Worm (Caenorhabditis elegans) whole organism, mixed stage, embryonic: ENCODE measurements around the gene his-38.
A peak's percentile ranks its signal among the peaks of the same experiment; 100 is the strongest.

Source experiments
- M03D4.4 ChIP-seq: sonication (generic microtip); optimal IDR thresholded peaks from 2 replicates; lab custom pipeline; 2017; ENCODE audit warnings: mild to moderate bottlenecking, missing genetic modification characterization, missing compliant biosample characterization
- bed-3 ChIP-seq: fragments of 200-800 bp; sonication (Bioruptor generic); optimal IDR thresholded peaks from 3 replicates; lab custom pipeline; 2018; ENCODE audit warnings: mild to moderate bottlenecking, missing genetic modification characterization, moderate library complexity, missing compliant biosample characterization
- blmp-1 ChIP-seq: fragments of 150-350 bp; optimal IDR thresholded peaks from 2 replicates; lab custom pipeline; 2014; ENCODE audit warnings: missing biosample characterization, missing genetic modification characterization
- ceh-83 ChIP-seq: fragments of 200-800 bp; sonication (Bioruptor generic); optimal IDR thresholded peaks from 2 replicates; lab custom pipeline; 2018; ENCODE audit warnings: mild to moderate bottlenecking, missing genetic modification characterization, missing compliant biosample characterization
- ces-1 ChIP-seq: fragments of 150-350 bp; optimal IDR thresholded peaks from 2 replicates; lab custom pipeline; 2014; ENCODE audit warnings: missing biosample characterization, missing genetic modification reagents, missing genetic modification characterization
- drap-1 ChIP-seq: fragments of 200-800 bp; sonication (Bioruptor generic); optimal IDR thresholded peaks from 3 replicates; lab custom pipeline; 2018; ENCODE audit warnings: mild to moderate bottlenecking, missing genetic modification characterization, missing compliant biosample characterization
- elt-3 ChIP-seq: fragments of 150-350 bp; optimal IDR thresholded peaks from 2 replicates; lab custom pipeline; 2014; ENCODE audit warnings: missing biosample characterization, missing genetic modification characterization
- ham-2 ChIP-seq: fragments of 200-800 bp; sonication (Bioruptor generic); optimal IDR thresholded peaks from 2 replicates; lab custom pipeline; 2018; ENCODE audit warnings: mild to moderate bottlenecking, missing genetic modification characterization, missing compliant biosample characterization
- hlh-1 ChIP-seq: fragments of 150-350 bp; optimal IDR thresholded peaks from 2 replicates; lab custom pipeline; 2014; ENCODE audit warnings: missing biosample characterization, missing genetic modification reagents, missing genetic modification characterization
- lin-13 ChIP-seq: fragments of 150-350 bp; optimal IDR thresholded peaks from 2 replicates; lab custom pipeline; 2014; ENCODE audit warnings: missing biosample characterization, missing genetic modification characterization
- lin-32 ChIP-seq: fragments of 200-800 bp; sonication (Bioruptor generic); optimal IDR thresholded peaks from 2 replicates; lab custom pipeline; 2018; ENCODE audit warnings: mild to moderate bottlenecking, missing genetic modification characterization, missing compliant biosample characterization
- lsy-2 ChIP-seq: fragments of 150-350 bp; optimal IDR thresholded peaks from 2 replicates; lab custom pipeline; 2014; ENCODE audit warnings: missing biosample characterization, missing genetic modification characterization
- mab-5 ChIP-seq: fragments of 150-350 bp; optimal IDR thresholded peaks from 2 replicates; lab custom pipeline; 2014; ENCODE audit warnings: missing biosample characterization, missing genetic modification characterization
- mep-1 ChIP-seq: fragments of 150-350 bp; optimal IDR thresholded peaks from 2 replicates; lab custom pipeline; 2017; ENCODE audit warnings: missing biosample characterization, missing genetic modification reagents, missing genetic modification characterization, inconsistent platforms
- mls-2 ChIP-seq: sonication (generic microtip); optimal IDR thresholded peaks from 2 replicates; lab custom pipeline; 2016; ENCODE audit warnings: mild to moderate bottlenecking, missing genetic modification characterization, moderate library complexity, missing compliant biosample characterization
- nhr-12 ChIP-seq: fragments of 150-350 bp; optimal IDR thresholded peaks from 2 replicates; lab custom pipeline; 2014; ENCODE audit warnings: missing biosample characterization, missing genetic modification characterization
- nhr-2 ChIP-seq: fragments of 150-350 bp; optimal IDR thresholded peaks from 2 replicates; lab custom pipeline; 2014; ENCODE audit warnings: missing biosample characterization, missing genetic modification characterization
- nhr-28 ChIP-seq: fragments of 150-350 bp; optimal IDR thresholded peaks from 2 replicates; lab custom pipeline; 2014; ENCODE audit warnings: missing biosample characterization, missing genetic modification characterization
- pha-4 ChIP-seq: fragments of 150-350 bp; optimal IDR thresholded peaks from 2 replicates; lab custom pipeline; 2018; ENCODE audit warnings: missing biosample characterization, missing genetic modification reagents, missing genetic modification characterization
- sem-2 ChIP-seq: fragments of 200-800 bp; sonication (Bioruptor generic); optimal IDR thresholded peaks from 2 replicates; lab custom pipeline; 2018; ENCODE audit warnings: mild to moderate bottlenecking, missing genetic modification characterization, missing compliant biosample characterization
- sptf-1 ChIP-seq: sonication (generic microtip); optimal IDR thresholded peaks from 2 replicates; lab custom pipeline; 2017; ENCODE audit warnings: mild to moderate bottlenecking, missing genetic modification characterization, moderate library complexity, missing compliant biosample characterization
- unc-120 ChIP-seq: sonication (generic microtip); optimal IDR thresholded peaks from 2 replicates; lab custom pipeline; 2017; ENCODE audit warnings: missing genetic modification characterization, missing compliant biosample characterization; ENCODE audit not compliant: poor library complexity, severe bottlenecking
- unc-39 ChIP-seq: fragments of 150-350 bp; optimal IDR thresholded peaks from 2 replicates; lab custom pipeline; 2014; ENCODE audit warnings: missing biosample characterization, missing genetic modification characterization
- unc-62 ChIP-seq: fragments of 150-350 bp; optimal IDR thresholded peaks from 2 replicates; lab custom pipeline; 2014; ENCODE audit warnings: missing biosample characterization, missing genetic modification reagents, missing genetic modification characterization
- zip-8 ChIP-seq: fragments of 150-350 bp; optimal IDR thresholded peaks from 2 replicates; lab custom pipeline; 2014; ENCODE audit warnings: missing biosample characterization, missing genetic modification characterization
- ztf-11 ChIP-seq: fragments of 150-350 bp; optimal IDR thresholded peaks from 2 replicates; lab custom pipeline; 2014; ENCODE audit warnings: missing biosample characterization, missing genetic modification characterization

The his-38 gene

DNA sequence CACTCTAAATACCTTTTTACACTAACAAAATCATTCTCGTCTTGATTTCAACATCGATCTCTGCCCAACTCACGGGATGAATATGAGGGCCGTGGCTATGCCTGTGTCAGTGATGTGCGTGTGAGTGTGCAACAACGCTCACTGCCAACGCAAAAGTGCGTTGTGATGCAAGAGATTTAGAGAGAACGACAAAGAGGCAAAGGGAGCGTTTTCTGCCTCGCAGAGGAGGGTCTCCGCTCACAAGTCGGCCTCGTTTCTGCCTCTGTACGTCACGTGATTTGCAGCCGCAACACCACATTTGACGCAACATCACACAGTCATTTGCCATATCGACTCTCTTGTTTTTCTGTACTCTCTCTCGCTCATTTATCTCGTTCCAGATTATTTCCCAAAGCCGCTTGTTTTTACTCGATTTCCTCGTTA is 24.6 kb upstream of the his-38 start, which contains the start of gene epg-7 (continued):
- TF ChIP-seq lin-32 (GFP tag; lab: Kevin White, UChicago) (peak; percentile 35), nhr-28 (tag; lab: Kevin White, UChicago) (no peak), mep-1 (tag; lab: Kevin White, UChicago) (peak; percentile 84), mab-5 (tag; lab: Kevin White, UChicago) (no peak), ceh-83 (GFP tag; lab: Kevin White, UChicago) (no peak), unc-120 (tag; lab: Kevin White, UChicago) (peak; percentile 93), unc-39 (no peak), M03D4.4 (tag; lab: Kevin White, UChicago) (no peak), bed-3 (GFP tag; lab: Kevin White, UChicago) (no peak), nhr-2 (tag; lab: Kevin White, UChicago) (peak; percentile 49)

ce11 chrX:7330685-7331196 is 21.1 kb upstream of the his-38 start, which contains the start of gene ttr-30:
ttr-30 (plus strand) TSS chrX:7330949.
- TF ChIP-seq mab-5 (tag; lab: Kevin White, UChicago) (no peak), mls-2 (tag; lab: Kevin White, UChicago) (no peak), zip-8 (tag; lab: Kevin White, UChicago) (no peak), lsy-2 (tag; lab: Kevin White, UChicago) (no peak), sem-2 (GFP tag; lab: Kevin White, UChicago) (no peak), pha-4 (tag; lab: Kevin White, UChicago) (no peak), lin-32 (GFP tag; lab: Kevin White, UChicago) (no peak), bed-3 (GFP tag; lab: Kevin White, UChicago) (no peak), ham-2 (GFP tag; lab: Kevin White, UChicago) (no peak), blmp-1 (no peak), elt-3 (tag; lab: Kevin White, UChicago) (no peak), ces-1 (GFP tag; lab: Kevin White, UChicago) (no peak), hlh-1 (tag; lab: Kevin White, UChicago) (no peak), drap-1 (GFP tag; lab: Kevin White, UChicago) (no peak), unc-39 (no peak)

- no peak for TF ChIP-seq lin-13 (tag; lab: Kevin White, UChicago)
- TF ChIP-seq unc-62: peak; percentile 23
- no peak for TF ChIP-seq ceh-83 (GFP tag; lab: Kevin White, UChicago)
- no peak for TF ChIP-seq sptf-1 (tag; lab: Kevin White, UChicago)
- TF ChIP-seq zip-8 (tag; lab: Kevin White, UChicago): no peak
- TF ChIP-seq ztf-11 (tag; lab: Kevin White, UChicago): no peak
- no peak for TF ChIP-seq nhr-28 (tag; lab: Kevin White, UChicago)
Observed at ce11 chrX:7329601-7330000, 19.9 kb upstream of the his-38 start, which contains the start of gene ttr-59. ttr-59 (plus strand) TSS chrX:7329818.

DNA sequence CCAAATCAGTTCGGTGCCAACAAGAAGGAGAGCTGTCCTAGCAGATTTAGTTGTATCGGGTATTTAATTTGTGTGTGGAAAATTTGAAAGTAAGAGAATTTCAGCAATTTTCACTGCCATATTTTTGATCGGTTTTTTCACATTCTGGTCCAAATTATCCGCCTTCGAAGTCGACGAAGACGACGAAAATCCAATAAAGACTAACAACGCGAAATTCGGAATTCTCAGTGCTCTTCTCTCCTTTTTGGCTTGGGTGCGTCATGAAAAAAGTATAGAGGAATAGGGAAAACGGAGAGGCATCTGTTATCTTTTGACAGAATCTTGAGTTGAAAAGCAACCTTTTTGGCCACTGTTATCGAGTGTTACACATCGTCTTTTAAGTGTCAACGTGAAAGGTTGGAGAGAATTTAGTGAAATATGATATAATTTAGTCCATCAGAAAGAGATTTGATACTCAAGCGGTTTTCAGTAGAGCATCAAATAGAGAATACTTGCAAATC is 18.4 kb upstream of the his-38 start:
- TF ChIP-seq nhr-12 (tag; lab: Kevin White, UChicago): no peak
- TF ChIP-seq ces-1 (GFP tag; lab: Kevin White, UChicago): peak; percentile 83
- no peak for TF ChIP-seq mls-2 (tag; lab: Kevin White, UChicago)

DNA sequence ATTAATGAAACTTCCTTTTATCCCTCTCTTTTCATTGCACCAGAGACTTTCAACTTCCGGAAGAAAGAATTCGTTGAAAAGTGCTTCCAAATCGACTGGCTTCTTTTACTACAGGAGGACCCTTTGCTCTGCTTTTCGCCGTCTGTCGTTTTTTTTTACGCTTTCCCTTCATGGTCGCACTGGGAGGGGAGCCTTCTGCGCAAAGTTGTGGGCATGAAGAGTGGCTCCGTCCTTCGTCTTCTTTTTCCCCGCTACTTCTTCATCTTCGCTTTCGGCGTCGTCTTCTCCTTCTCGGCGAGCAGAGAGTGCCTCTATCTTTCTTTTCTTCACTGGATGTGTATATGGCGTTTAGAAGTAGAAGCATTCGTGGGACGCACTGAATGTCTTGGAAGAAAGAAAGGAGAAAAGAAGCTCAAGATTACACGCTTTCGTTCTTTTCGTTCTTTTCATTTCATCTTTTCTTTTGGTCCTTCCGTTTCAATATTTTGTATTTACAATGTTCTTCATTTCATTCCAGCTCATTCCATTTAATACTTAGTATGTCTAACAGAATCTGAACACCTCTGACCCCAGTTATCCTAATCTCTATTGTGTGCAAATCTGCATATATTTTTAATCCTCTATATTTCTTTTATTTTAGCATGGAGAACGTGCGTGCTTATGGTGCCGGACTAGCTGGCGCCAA is 17.4 kb upstream of the his-38 start, which contains the start of gene sng-1:
Gene sng-1 (plus strand): TSS at position 635 of the 685 bp plus-strand sequence.
- TF ChIP-seq nhr-2 (tag; lab: Kevin White, UChicago) (no peak), ces-1 (GFP tag; lab: Kevin White, UChicago) (peak; percentile 35)

DNA sequence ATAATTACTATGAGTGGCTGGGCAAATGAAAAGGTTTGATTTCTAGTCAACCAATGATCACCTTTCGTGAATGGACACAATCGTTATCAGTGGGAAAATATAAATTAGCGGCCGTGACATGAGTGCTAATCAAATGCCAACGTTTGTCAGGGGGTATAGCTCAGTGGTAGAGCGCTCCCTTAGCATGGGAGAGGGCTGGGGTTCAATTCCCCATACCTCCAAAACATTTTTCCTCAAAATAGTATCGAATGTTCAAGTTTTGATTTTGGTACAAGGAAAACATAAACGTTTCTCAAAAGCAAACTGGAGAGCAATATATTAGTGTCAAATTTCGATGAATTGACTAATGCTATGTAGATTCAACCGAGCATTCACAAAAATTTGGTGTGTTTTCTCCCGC is 13.9 kb upstream of the his-38 start:
- TF ChIP-seq sptf-1 (tag; lab: Kevin White, UChicago) (peak; percentile 65), elt-3 (tag; lab: Kevin White, UChicago) (no peak), lsy-2 (tag; lab: Kevin White, UChicago) (no peak), lin-13 (tag; lab: Kevin White, UChicago) (no peak)
